Worm (Caenorhabditis elegans) whole organism, young adult: ENCODE measurements around the gene Y71H2B.5.

Experiments used
- ZK185.1 ChIP-seq: sonication (generic microtip); optimal IDR thresholded peaks from 2 replicates; lab custom pipeline; 2016; ENCODE audit warnings: mild to moderate bottlenecking, missing genetic modification characterization, missing compliant biosample characterization; ENCODE audit not compliant: poor library complexity, severe bottlenecking
- ama-1 ChIP-seq, 3 experiments: fragments of 150-350 bp in 1 of 3; sonication (generic microtip) in 2 of 3; optimal IDR thresholded peaks; 2 replicates each; lab custom pipeline; 2014 to 2018; ENCODE audit warnings: missing biosample characterization in 2 of 3, missing genetic modification characterization in 2 of 3, missing genetic modification reagents in 2 of 3
- ceh-58 ChIP-seq: fragments of 200-800 bp; sonication (Bioruptor generic); IDR thresholded peaks from 2 replicates; pipeline ENCODE4 v1.3.6; 2022; ENCODE audit warnings: missing genetic modification characterization, missing compliant biosample characterization
- mxl-1 ChIP-seq: sonication (generic microtip); optimal IDR thresholded peaks from 2 replicates; lab custom pipeline; 2016; ENCODE audit warnings: missing genetic modification characterization, missing compliant biosample characterization
- snpc-4 ChIP-seq, 5 experiments: fragments of 150-350 bp in 1 of 5; sonication (generic microtip) in 4 of 5; optimal IDR thresholded peaks; 2 replicates each; lab custom pipeline; 2014 to 2018; ENCODE audit warnings: missing genetic modification characterization in 5 of 5, missing biosample characterization in 3 of 5, antibody characterized with exemption in 2 of 5, mild to moderate bottlenecking in 2 of 5, missing compliant biosample characterization in 2 of 5, missing genotype in 2 of 5, moderate library complexity in 2 of 5, missing genetic modification reagents in 1 of 5
- unc-130 ChIP-seq: sonication (generic microtip); optimal IDR thresholded peaks from 2 replicates; lab custom pipeline; 2016; ENCODE audit warnings: missing genetic modification reagents, missing genetic modification characterization, missing compliant biosample characterization
- unc-62 ChIP-seq: fragments of 150-350 bp; optimal IDR thresholded peaks from 2 replicates; lab custom pipeline; 2014; ENCODE audit warnings: missing biosample characterization, missing genetic modification reagents, missing genetic modification characterization

- TF ChIP-seq ZK185.1 (tag; lab: Kevin White, UChicago) = no peak
- TF ChIP-seq ceh-58 (GFP tag; lab: Robert Waterston, UW) = no peak
- no peak for TF ChIP-seq snpc-4 (GFP tag; optimal IDR thresholded peaks at IDR 0.05; lab: Kevin White, UChicago)
- no peak for TF ChIP-seq snpc-4 (tag; optimal IDR thresholded peaks at IDR 0.05; lab: Kevin White, UChicago)
- no peak for TF ChIP-seq unc-62 (GFP tag; lab: Kevin White, UChicago)
- TF ChIP-seq ama-1 (optimal IDR thresholded peaks at IDR 0.05; lab: Kevin White, UChicago) = no peak
- no peak for TF ChIP-seq ama-1 (GFP tag; optimal IDR thresholded peaks at IDR 0.05; lab: Kevin White, UChicago)
- no peak for TF ChIP-seq unc-130 (GFP tag; lab: Kevin White, UChicago)
- TF ChIP-seq mxl-1 = no peak
Observed at ce11 chrIII:2652704-2653566, 45.1 kb downstream of the Y71H2B.5 start.
